Fruit fly (Drosophila melanogaster): ENCODE data around the gene CG3634.
A peak's percentile ranks its signal among the peaks of the same experiment; 100 is the strongest.

CG3634 gene

DNA sequence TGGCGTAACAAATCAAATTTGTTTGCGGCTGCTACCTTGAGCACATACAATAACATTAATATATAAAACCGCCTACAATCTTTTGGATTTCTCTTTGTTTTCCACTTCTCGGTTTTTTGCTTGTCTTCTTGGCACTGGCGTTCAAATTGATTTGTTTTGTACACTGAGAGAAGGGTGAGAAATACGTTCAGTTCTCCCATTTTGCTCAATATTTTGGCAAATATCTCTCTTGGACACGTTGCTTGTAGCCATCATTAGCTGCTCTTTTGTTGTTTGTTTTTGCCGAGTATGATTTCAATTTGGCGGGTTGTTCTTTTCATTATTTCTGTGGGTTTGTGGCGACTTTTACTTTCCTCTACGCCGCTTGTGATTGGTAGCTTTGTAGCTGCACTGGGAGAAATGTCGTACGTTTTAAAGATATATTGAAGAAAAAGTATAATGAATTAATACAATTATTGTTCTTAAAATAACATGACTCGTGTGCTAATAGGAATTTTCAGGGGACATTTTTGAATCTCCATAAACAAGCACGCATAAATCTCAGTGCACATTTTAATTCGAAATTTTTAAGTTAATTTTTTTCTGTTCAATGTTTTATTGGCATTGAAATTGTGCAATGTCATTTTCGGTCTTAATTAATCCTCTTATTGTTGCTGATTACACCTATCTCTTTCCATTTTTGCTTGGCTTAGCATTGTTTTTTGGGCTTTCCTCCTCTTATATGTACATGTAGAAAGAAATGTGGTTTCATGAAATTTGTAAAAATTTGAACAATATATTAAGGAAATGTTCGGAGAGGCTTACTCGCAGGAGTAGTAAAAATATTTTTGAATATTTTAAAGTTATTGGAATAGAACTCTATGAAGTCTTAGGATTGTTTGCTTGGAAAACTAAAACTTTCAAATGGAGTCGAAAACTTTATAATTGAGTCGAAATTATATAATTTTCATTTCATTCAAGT lies 18.2 kb upstream of the CG3634 start:
- TF ChIP-seq Myc (optimal IDR thresholded peaks at IDR 0.05) (no peak), Sin3A (optimal IDR thresholded peaks at IDR 0.05) (no peak), h (optimal IDR thresholded peaks at IDR 0.05) (no peak), psq (optimal IDR thresholded peaks at IDR 0.05) (no peak), insv (optimal IDR thresholded peaks at IDR 0.05) (no peak), ttk (optimal IDR thresholded peaks at IDR 0.05) (no peak)

DNA sequence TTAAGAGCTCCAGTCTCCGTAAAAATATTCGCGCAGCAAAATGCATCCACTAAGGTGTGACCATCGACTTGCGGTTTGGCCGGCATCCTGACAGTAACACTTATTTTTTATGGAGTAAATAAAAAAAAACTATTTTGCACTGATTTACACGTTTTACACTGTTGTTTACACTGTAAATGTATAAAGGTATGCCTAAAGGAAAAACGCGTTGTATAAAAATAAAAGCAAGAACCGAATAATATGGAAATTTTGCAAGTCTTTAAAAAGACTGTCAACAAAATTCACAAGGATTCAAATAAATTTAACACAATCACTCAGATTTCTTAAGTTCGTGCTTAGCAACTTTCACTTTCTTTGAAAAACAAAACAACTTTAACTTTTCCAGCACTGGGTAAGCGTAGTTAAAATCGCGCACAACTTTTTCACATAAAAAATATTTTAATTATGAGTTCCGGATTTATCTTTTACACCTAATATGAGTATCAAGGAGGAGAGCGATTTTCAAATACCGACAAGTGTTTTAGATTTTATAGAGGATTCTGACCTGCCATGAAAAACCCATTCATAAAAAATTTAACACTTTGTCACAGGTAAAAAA lies 14.2 kb upstream of the CG3634 start:
- TF ChIP-seq Sin3A (optimal IDR thresholded peaks at IDR 0.05) (no peak), insv (optimal IDR thresholded peaks at IDR 0.05) (no peak), ttk (optimal IDR thresholded peaks at IDR 0.05) (no peak), h (optimal IDR thresholded peaks at IDR 0.05) (no peak), psq (optimal IDR thresholded peaks at IDR 0.05) (no peak), Myc (optimal IDR thresholded peaks at IDR 0.05) (no peak)

DNA sequence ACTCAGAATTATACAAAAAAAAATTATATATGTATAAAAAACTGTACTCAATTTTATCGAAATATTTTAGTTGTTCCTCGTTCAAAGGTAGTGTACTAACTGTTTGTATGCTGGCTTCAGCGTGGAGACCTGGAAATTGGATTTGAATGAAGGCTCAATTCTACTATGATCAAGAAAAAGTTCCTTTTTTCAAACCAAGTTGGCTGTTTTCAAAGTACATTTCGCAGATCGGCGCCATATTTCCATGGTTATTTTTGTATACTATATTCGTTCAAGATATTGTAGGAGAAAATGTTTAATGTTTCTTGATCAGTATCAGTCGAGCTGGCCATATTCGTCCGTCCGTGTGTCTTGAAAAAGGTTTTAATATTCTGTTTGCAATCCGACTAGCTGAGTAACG lies 8.9 kb upstream of the CG3634 start, which contains the start of gene Mst77F:
Mst77F (minus strand) TSS at position 101 of the 400 bp plus-strand sequence.
- no peak for TF ChIP-seq psq (optimal IDR thresholded peaks at IDR 0.05)

DNA sequence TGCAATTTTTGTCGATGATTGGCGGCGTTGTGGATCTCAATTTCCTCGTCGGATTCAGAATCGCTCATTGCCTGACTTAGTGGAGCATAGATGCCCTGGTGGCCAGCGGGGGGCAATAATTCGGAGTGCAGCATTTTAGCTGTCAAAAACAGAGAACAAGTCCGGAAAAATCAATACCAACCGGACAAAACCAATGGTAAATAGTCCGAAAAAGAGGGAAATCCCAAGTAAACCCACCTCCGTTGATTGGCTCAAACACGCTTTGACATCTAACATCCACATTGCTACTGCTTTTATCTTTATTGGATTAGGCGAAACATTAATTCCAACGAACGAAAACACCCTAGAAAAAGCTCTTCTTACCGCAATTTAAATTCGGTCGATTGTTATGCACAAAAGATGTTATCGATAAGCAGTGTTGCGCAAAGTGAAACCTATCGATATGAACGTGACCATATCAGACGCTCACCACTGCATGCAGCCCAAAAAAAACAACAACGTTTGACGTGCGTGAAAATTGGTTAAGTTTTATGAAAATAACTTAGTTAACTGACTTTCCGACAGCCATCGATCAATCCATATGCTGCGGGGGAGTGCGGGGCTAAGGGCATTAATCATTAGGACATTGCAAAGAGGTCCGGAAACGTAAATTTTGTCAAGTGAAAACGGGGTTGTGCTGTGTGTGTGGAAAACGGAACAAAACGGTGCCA lies 6.7 kb upstream of the CG3634 start, which contains the start of the genes CG3618 and Pka-R1:
CG3618 (minus strand) TSS at position 410 of the 710 bp plus-strand sequence.
Pka-R1 (plus strand) TSS at position 453 of the 710 bp plus-strand sequence.
- TF ChIP-seq h (optimal IDR thresholded peaks at IDR 0.05) (no peak), ttk (optimal IDR thresholded peaks at IDR 0.05) (no peak), Sin3A (optimal IDR thresholded peaks at IDR 0.05) (no peak), insv (optimal IDR thresholded peaks at IDR 0.05) (no peak), Myc (optimal IDR thresholded peaks at IDR 0.05) (no peak), psq (optimal IDR thresholded peaks at IDR 0.05) (no peak)

DNA sequence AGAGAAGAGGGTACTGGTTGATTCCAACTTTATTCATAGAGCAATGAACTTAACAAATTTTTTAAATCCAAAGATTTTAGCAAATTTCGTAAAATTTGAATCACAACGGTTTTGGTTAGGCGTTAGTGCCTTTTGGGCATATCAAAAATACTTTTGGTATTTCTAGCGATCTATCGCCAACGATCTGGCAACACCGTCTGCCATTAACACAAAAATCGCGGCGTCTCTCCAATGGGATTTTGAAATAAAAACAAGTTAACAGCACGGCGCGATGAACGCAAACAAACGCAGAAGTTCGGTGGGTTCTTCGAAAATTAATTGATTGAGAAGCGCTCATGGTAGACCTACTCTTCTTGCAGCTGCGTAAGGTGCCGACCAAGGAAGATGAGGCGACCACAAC lies 8.9 kb downstream of the CG3634 start, which contains the start of gene Spc105R:
Spc105R (plus strand) TSS at position 203 of the 400 bp plus-strand sequence.
- TF ChIP-seq insv (optimal IDR thresholded peaks at IDR 0.05) = no peak
- no peak for TF ChIP-seq psq (optimal IDR thresholded peaks at IDR 0.05)
- TF ChIP-seq ttk (optimal IDR thresholded peaks at IDR 0.05) = no peak
- no peak for TF ChIP-seq Myc (optimal IDR thresholded peaks at IDR 0.05)
- TF ChIP-seq Sin3A (optimal IDR thresholded peaks at IDR 0.05) = no peak
- TF ChIP-seq h (optimal IDR thresholded peaks at IDR 0.05) = no peak

DNA sequence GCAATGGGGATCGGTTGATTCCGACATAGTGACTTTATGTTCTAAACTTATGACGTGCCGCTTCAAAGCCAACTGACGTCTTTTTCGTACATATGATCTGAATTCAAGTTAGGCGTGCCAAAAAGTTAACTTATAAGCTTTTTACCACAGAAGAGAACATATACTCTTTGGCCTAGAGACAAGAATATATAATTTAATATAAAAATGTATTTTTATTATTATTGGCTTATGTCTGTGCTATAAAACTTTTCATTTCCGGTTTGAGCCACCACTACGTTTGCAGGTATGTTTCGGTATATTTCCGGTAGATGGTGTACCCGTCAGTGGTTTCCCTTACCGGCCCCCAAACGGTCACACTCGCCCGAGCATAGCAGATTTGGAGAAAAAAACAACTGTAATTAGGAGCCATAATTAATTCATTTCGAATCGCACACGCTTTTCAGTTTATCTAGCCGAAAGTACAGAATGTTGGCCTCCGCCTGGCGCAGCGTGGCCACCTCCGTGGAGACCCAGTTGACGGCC lies 10.7 kb downstream of the CG3634 start, which contains the start of the genes CG3698 and tzn:
CG3698 (minus strand) TSS at position 51 of the 522 bp plus-strand sequence.
tzn (plus strand) TSS at position 321 of the 522 bp plus-strand sequence.
- TF ChIP-seq insv (optimal IDR thresholded peaks at IDR 0.05) = no peak
- TF ChIP-seq ttk (optimal IDR thresholded peaks at IDR 0.05) = no peak
- no peak for TF ChIP-seq Sin3A (optimal IDR thresholded peaks at IDR 0.05)
- TF ChIP-seq h (optimal IDR thresholded peaks at IDR 0.05) = no peak
- no peak for TF ChIP-seq Myc (optimal IDR thresholded peaks at IDR 0.05)
- TF ChIP-seq psq (optimal IDR thresholded peaks at IDR 0.05) = no peak

DNA sequence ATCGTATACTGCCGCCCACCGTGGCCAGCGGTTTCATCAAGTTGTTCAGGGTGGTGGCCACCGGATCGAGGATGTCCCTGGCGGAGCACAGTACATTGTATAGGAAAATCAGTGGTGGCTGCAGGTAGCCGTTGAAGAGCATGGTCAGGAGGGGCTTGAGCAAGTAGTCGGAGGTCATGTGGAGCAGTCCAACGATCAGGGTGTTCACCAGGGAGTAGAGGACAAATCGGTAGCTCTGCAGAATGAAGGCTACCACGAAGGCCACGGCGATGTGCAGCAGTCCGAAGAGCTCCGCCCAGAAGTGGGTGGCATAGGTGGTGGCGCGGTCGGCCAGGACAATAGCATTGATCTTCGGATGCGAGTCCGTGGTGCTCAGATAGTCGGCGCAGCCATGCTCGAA lies 11.7 kb downstream of the CG3634 start:
- TF ChIP-seq Sin3A (optimal IDR thresholded peaks at IDR 0.05) (no peak), Myc (optimal IDR thresholded peaks at IDR 0.05) (no peak), insv (optimal IDR thresholded peaks at IDR 0.05) (no peak), psq (optimal IDR thresholded peaks at IDR 0.05) (no peak), ttk (optimal IDR thresholded peaks at IDR 0.05) (no peak), h (optimal IDR thresholded peaks at IDR 0.05) (no peak)

DNA sequence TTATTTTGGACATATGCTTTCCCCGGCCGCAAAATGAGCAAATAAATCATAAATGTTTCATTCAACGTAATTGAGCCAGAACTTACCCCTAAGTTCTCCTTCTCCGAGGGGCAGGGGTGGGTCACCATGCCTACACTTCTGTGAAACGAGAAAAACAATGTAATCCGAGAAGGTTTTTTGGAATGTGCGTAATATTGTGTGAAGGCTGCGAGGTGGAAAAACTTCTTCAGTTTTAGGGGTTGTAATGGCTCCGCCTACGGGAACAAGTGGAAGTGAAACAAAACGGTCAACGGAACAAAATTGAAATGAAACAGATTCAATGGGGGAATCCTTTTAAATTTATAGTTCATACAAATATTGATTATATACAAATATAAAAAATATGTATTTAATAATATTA lies 12.3 kb downstream of the CG3634 start:
- TF ChIP-seq psq (optimal IDR thresholded peaks at IDR 0.05) = no peak
- no peak for TF ChIP-seq h (optimal IDR thresholded peaks at IDR 0.05)
- no peak for TF ChIP-seq Sin3A (optimal IDR thresholded peaks at IDR 0.05)
- no peak for TF ChIP-seq Myc (optimal IDR thresholded peaks at IDR 0.05)
- no peak for TF ChIP-seq insv (optimal IDR thresholded peaks at IDR 0.05)
- TF ChIP-seq ttk (optimal IDR thresholded peaks at IDR 0.05) = no peak

DNA sequence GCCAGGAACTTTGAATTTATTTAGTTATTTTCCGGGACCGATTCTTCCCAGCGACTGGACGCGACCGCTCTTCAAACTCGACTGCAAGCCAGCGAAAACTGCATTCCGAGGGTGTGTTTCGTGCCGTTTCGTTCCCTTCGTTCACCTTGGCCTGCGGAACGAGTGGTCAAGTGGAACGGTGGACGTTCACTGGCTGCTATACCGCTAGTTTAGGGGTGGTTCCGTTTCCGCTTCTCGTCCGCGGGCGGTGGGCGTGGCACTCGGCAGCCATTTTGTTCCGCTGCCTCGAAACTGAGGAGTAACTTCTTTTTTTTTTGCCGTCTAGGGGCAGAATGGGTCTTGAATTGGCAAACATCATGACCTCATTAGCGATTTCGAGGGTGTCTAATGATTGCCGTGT lies 16.4 kb downstream of the CG3634 start, which contains the start of gene Six4:
Six4 (minus strand) TSS at position 85 of the 400 bp plus-strand sequence.
- TF ChIP-seq psq (optimal IDR thresholded peaks at IDR 0.05) (no peak), Sin3A (optimal IDR thresholded peaks at IDR 0.05) (no peak), h (optimal IDR thresholded peaks at IDR 0.05) (no peak), ttk (optimal IDR thresholded peaks at IDR 0.05) (no peak), Myc (optimal IDR thresholded peaks at IDR 0.05) (no peak), insv (optimal IDR thresholded peaks at IDR 0.05) (no peak)

DNA sequence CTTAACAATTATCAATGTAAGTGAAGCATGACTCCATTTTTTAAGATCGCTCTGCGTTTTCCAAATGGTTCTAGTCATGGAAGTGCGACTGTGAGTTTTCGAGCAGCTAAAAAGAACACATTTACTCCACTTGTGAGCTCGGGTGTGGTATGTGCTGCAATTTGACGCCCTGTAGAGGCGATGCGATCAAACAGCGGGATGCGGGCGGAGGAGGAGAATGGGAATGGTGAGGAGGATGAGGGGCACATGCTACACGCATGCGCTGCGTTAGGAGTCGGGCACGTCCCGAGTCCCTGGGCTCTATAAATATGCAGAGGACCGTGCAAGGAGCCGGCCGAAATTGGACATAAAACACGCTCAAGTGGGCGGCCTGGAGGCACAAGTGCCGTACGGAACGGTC lies 19.8 kb downstream of the CG3634 start:
- TF ChIP-seq h (optimal IDR thresholded peaks at IDR 0.05) = no peak

DNA sequence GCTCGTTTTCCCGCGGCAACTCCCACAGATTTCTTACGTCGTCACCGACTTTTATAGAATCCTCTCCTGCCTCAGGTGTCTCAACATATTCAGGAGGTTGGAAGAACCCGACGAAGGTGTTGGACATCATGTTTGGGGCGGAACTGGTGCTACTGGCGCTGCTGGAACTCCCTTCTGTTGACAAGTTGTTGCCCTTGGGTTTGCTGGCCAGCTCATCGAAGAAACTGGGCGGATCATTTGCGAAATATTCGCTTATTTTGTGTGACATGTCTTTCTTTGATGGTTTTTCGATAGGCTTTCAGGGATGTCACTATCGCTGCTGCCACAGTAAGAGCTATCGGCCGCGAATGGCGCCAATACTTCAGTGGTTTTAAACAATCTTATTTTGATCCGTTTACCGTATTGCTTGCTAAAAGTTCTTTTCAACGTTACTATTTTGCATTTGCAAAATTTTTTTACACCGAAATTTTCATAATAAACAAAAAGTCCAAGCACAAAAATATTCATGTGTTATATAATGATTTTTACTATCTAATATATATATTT lies 21.2 kb downstream of the CG3634 start, which contains the start of gene CG11396:
CG11396 (minus strand) TSS at position 303 of the 546 bp plus-strand sequence.
- TF ChIP-seq Myc (optimal IDR thresholded peaks at IDR 0.05) (no peak), insv (optimal IDR thresholded peaks at IDR 0.05) (peak; percentile 43)

Data from Kc167 (cell line).